4 worm cellular contexts compared by ENCODE assay signal in the genomic region with DNA sequence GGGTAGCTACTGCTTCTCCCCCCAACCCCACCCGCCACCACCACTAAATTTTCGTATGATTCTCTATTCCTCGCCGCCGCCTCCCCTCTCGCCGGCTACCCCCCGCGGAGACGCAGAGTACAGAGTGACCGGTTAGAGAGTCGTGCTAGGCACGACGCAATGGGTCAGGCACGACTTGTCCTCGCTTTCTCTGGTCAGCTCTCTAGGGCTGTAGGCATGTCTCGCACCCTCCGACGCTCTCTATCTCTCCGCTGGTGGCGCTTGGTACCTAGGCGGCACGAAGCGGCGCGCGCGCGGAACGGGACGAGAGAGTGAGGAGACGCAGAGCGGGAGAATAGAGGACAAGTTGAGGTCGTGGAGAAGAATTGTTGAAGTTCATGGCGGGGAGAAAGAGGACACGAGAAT.
A peak's percentile ranks its signal among the peaks of the same experiment; 100 is the strongest.
TF ChIP-seq lines count a peak whose summit lies in the region.

No protein-coding gene starts in this region.

TF ChIP-seq in whole organism, L2 larva, 48 proteins besides CTCF, POLR2A, EP300 and RAD21 (continues in another document):
- TF ChIP-seq peb-1 (tag; optimal IDR thresholded peaks at IDR 0.05; lab: Kevin White, UChicago) (no peak), nhr-21 (tag; optimal IDR thresholded peaks at IDR 0.05; lab: Kevin White, UChicago) (peak; percentile 95), ceh-16 (tag; optimal IDR thresholded peaks at IDR 0.05; lab: Kevin White, UChicago) (peak; percentile 69), lin-39 (tag; optimal IDR thresholded peaks at IDR 0.05; lab: Kevin White, UChicago) (no peak), mdl-1 (tag; optimal IDR thresholded peaks at IDR 0.05; lab: Kevin White, UChicago) (peak; percentile 87 to 90), nhr-129 (tag; optimal IDR thresholded peaks at IDR 0.05; lab: Kevin White, UChicago) (peak; percentile 53), nhr-11 (tag; optimal IDR thresholded peaks at IDR 0.05; lab: Kevin White, UChicago) (no peak), unc-62 (GFP tag; optimal IDR thresholded peaks at IDR 0.05; lab: Kevin White, UChicago) (peak; percentile 65), F13H6.1 (tag; optimal IDR thresholded peaks at IDR 0.05; lab: Kevin White, UChicago) (peak; percentile 100), gmeb-1 (tag; optimal IDR thresholded peaks at IDR 0.05; lab: Kevin White, UChicago) (peak; percentile 46), R02D3.7 (tag; optimal IDR thresholded peaks at IDR 0.05; lab: Kevin White, UChicago) (no peak), nhr-25 (tag; optimal IDR thresholded peaks at IDR 0.05; lab: Kevin White, UChicago) (peak; percentile 94), sma-9 (GFP tag; optimal IDR thresholded peaks at IDR 0.05; lab: Kevin White, UChicago) (peak; percentile 91), sma-9 (tag; optimal IDR thresholded peaks at IDR 0.05; lab: Kevin White, UChicago) (no peak), zag-1 (tag; optimal IDR thresholded peaks at IDR 0.05; lab: Kevin White, UChicago) (peak; percentile 91), ceh-82 (tag; optimal IDR thresholded peaks at IDR 0.05; lab: Kevin White, UChicago) (peak; percentile 76), sem-4 (tag; optimal IDR thresholded peaks at IDR 0.05; lab: Kevin White, UChicago) (peak; percentile 72), mab-5 (tag; optimal IDR thresholded peaks at IDR 0.05; lab: Kevin White, UChicago) (peak; percentile 9), nhr-12 (tag; optimal IDR thresholded peaks at IDR 0.05; lab: Kevin White, UChicago) (no peak), alr-1 (tag; optimal IDR thresholded peaks at IDR 0.05; lab: Kevin White, UChicago) (no peak), skn-1 (tag; optimal IDR thresholded peaks at IDR 0.05; lab: Kevin White, UChicago) (no peak), fos-1 (tag; optimal IDR thresholded peaks at IDR 0.05; lab: Kevin White, UChicago) (peak; percentile 84)

TF ChIP-seq in whole organism, L4 larva, 104 proteins besides CTCF, POLR2A, EP300 and RAD21 (continues in another document):
- TF ChIP-seq ZK337.2 (GFP tag; IDR thresholded peaks at IDR 0.05; lab: Robert Waterston, UW) (no peak), ceh-32 (tag; optimal IDR thresholded peaks at IDR 0.05; lab: Kevin White, UChicago; ENCODE audit: poor library complexity) (no peak), rbr-2 (tag; optimal IDR thresholded peaks at IDR 0.05; lab: Kevin White, UChicago) (peak; percentile 80), dmd-8 (GFP tag; IDR thresholded peaks at IDR 0.05; lab: Robert Waterston, UW) (0 out of 2 replicates have a peak, but pooled peaks have one; percentile 30), fos-1 (tag; optimal IDR thresholded peaks at IDR 0.05; lab: Kevin White, UChicago) (no peak), zag-1 (tag; optimal IDR thresholded peaks at IDR 0.05; lab: Kevin White, UChicago) (no peak), daf-19 (GFP tag; conservative IDR thresholded peaks at IDR 0.05; lab: Robert Waterston, UW) (no peak), php-3 (GFP tag; IDR thresholded peaks at IDR 0.05; lab: Robert Waterston, UW) (no peak), F49E8.2 (tag; optimal IDR thresholded peaks at IDR 0.05; lab: Kevin White, UChicago; ENCODE audit: borderline replicate concordance) (no peak), lin-39 (tag; optimal IDR thresholded peaks at IDR 0.05; lab: Kevin White, UChicago) (no peak), hlh-11 (tag; optimal IDR thresholded peaks at IDR 0.05; lab: Kevin White, UChicago) (peak; percentile 99), duxl-1 (tag; optimal IDR thresholded peaks at IDR 0.05; lab: Kevin White, UChicago; ENCODE audit: poor library complexity) (peak; percentile 81), mxl-2 (GFP tag; conservative IDR thresholded peaks at IDR 0.05; lab: Robert Waterston, UW) (no peak), tra-1 (GFP tag; IDR thresholded peaks at IDR 0.05; lab: Robert Waterston, UW) (no peak), ceh-62 (tag; optimal IDR thresholded peaks at IDR 0.05; lab: Kevin White, UChicago) (no peak), ztf-7 (tag; optimal IDR thresholded peaks at IDR 0.05; lab: Kevin White, UChicago) (no peak), aha-1 (tag; lab: Kevin White, UChicago) (peak; percentile 99), T20F7.1 (GFP tag; optimal IDR thresholded peaks at IDR 0.05; lab: Kevin White, UChicago) (no peak), R02D3.7 (tag; optimal IDR thresholded peaks at IDR 0.05; lab: Kevin White, UChicago) (no peak), zfp-3 (GFP tag; conservative IDR thresholded peaks at IDR 0.05; lab: Robert Waterston, UW) (no peak), unc-39 (tag; optimal IDR thresholded peaks at IDR 0.05; lab: Kevin White, UChicago) (no peak), dve-1 (tag; optimal IDR thresholded peaks at IDR 0.05; lab: Kevin White, UChicago; ENCODE audit: insufficient read depth) (peak; percentile 89), zip-2 (tag; optimal IDR thresholded peaks at IDR 0.05; lab: Kevin White, UChicago) (no peak)

TF ChIP-seq in whole organism, late embryonic, 69 proteins besides CTCF, POLR2A, EP300 and RAD21 (continues in another document):
- TF ChIP-seq T23F11.4 (GFP tag; optimal IDR thresholded peaks at IDR 0.05; lab: Kevin White, UChicago) = peak; percentile 62
- no peak for TF ChIP-seq odd-2 (tag; optimal IDR thresholded peaks at IDR 0.05; lab: Kevin White, UChicago)
- TF ChIP-seq nhr-11 (tag; optimal IDR thresholded peaks at IDR 0.05; lab: Kevin White, UChicago) = no peak
- no peak for TF ChIP-seq pha-2 (tag; optimal IDR thresholded peaks at IDR 0.05; lab: Kevin White, UChicago)
- TF ChIP-seq ceh-2 (tag; optimal IDR thresholded peaks at IDR 0.05; lab: Kevin White, UChicago) = peak; percentile 67
- TF ChIP-seq pag-3 (tag; optimal IDR thresholded peaks at IDR 0.05; lab: Kevin White, UChicago; ENCODE audit: borderline replicate concordance) = no peak
- TF ChIP-seq C38D4.7 (GFP tag; optimal IDR thresholded peaks at IDR 0.05; lab: Kevin White, UChicago) = no peak
- TF ChIP-seq fax-1 (tag; optimal IDR thresholded peaks at IDR 0.05; lab: Kevin White, UChicago) = peak; percentile 34
- peak; percentile 30 for TF ChIP-seq hlh-8 (tag; optimal IDR thresholded peaks at IDR 0.05; lab: Kevin White, UChicago)
- TF ChIP-seq pqm-1 (tag; optimal IDR thresholded peaks at IDR 0.05; lab: Kevin White, UChicago) = no peak
- no peak for TF ChIP-seq hlh-15 (tag; optimal IDR thresholded peaks at IDR 0.05; lab: Kevin White, UChicago)
- TF ChIP-seq ceh-14 (tag; optimal IDR thresholded peaks at IDR 0.05; lab: Kevin White, UChicago) = peak; percentile 49
- TF ChIP-seq Y22D7AL.16 (tag; optimal IDR thresholded peaks at IDR 0.05; lab: Kevin White, UChicago) = no peak
- TF ChIP-seq madf-2 (tag; optimal IDR thresholded peaks at IDR 0.05; lab: Kevin White, UChicago) = no peak
- TF ChIP-seq eyg-1 (tag; optimal IDR thresholded peaks at IDR 0.05; lab: Kevin White, UChicago) = peak; percentile 16
- no peak for TF ChIP-seq mec-3 (tag; optimal IDR thresholded peaks at IDR 0.05; lab: Kevin White, UChicago; ENCODE audit: borderline replicate concordance)
- TF ChIP-seq ztf-16 (tag; optimal IDR thresholded peaks at IDR 0.05; lab: Kevin White, UChicago) = peak; percentile 6
- peak; percentile 86 for TF ChIP-seq tbx-2 (tag; optimal IDR thresholded peaks at IDR 0.05; lab: Kevin White, UChicago)
- TF ChIP-seq ets-4 (tag; optimal IDR thresholded peaks at IDR 0.05; lab: Kevin White, UChicago) = peak; percentile 48
- peak; percentile 86 for TF ChIP-seq hlh-30 (tag; optimal IDR thresholded peaks at IDR 0.05; lab: Kevin White, UChicago; ENCODE audit: insufficient read depth)
- TF ChIP-seq gmeb-2 (tag; optimal IDR thresholded peaks at IDR 0.05; lab: Kevin White, UChicago) = no peak
- no peak for TF ChIP-seq ceh-30 (tag; optimal IDR thresholded peaks at IDR 0.05; lab: Kevin White, UChicago)
- peak; percentile 90 for TF ChIP-seq nfya-1 (tag; optimal IDR thresholded peaks at IDR 0.05; lab: Kevin White, UChicago)
- no peak for TF ChIP-seq ceh-24 (tag; optimal IDR thresholded peaks at IDR 0.05; lab: Kevin White, UChicago)

TF ChIP-seq in whole organism, mixed stage, embryonic, 35 proteins besides CTCF, POLR2A, EP300 and RAD21 (continues in another document):
- TF ChIP-seq nhr-76 (tag; optimal IDR thresholded peaks at IDR 0.05; lab: Kevin White, UChicago) (no peak), mep-1 (tag; optimal IDR thresholded peaks at IDR 0.05; lab: Kevin White, UChicago) (peak; percentile 62), M03D4.4 (tag; optimal IDR thresholded peaks at IDR 0.05; lab: Kevin White, UChicago) (peak; percentile 35), snpc-4 (tag; optimal IDR thresholded peaks at IDR 0.05; lab: Kevin White, UChicago) (no peak), unc-120 (tag; optimal IDR thresholded peaks at IDR 0.05; lab: Kevin White, UChicago; ENCODE audit: poor library complexity, severe bottlenecking) (peak; percentile 88), nhr-28 (tag; optimal IDR thresholded peaks at IDR 0.05; lab: Kevin White, UChicago) (no peak), drap-1 (GFP tag; optimal IDR thresholded peaks at IDR 0.05; lab: Kevin White, UChicago) (peak; percentile 74), ztf-11 (tag; optimal IDR thresholded peaks at IDR 0.05; lab: Kevin White, UChicago) (peak; percentile 87), ceh-43 (GFP tag; optimal IDR thresholded peaks at IDR 0.05; lab: Kevin White, UChicago) (no peak), elt-3 (tag; optimal IDR thresholded peaks at IDR 0.05; lab: Kevin White, UChicago) (peak; percentile 37), mls-2 (tag; optimal IDR thresholded peaks at IDR 0.05; lab: Kevin White, UChicago) (peak; percentile 84), ceh-39 (tag; optimal IDR thresholded peaks at IDR 0.05; lab: Kevin White, UChicago) (no peak), pha-4 (tag; optimal IDR thresholded peaks at IDR 0.05; lab: Kevin White, UChicago) (peak; percentile 81), blmp-1 (tag; optimal IDR thresholded peaks at IDR 0.05; lab: Kevin White, UChicago) (no peak), cnd-1 (tag; optimal IDR thresholded peaks at IDR 0.05; lab: Kevin White, UChicago) (peak; percentile 34), elt-1 (tag; optimal IDR thresholded peaks at IDR 0.05; lab: Kevin White, UChicago; ENCODE audit: borderline replicate concordance, insufficient read depth) (peak; percentile 62), nhr-237 (tag; optimal IDR thresholded peaks at IDR 0.05; lab: Kevin White, UChicago) (peak; percentile 79), unc-39 (tag; optimal IDR thresholded peaks at IDR 0.05; lab: Kevin White, UChicago) (peak; percentile 13), lin-32 (GFP tag; optimal IDR thresholded peaks at IDR 0.05; lab: Kevin White, UChicago) (no peak), lin-13 (tag; optimal IDR thresholded peaks at IDR 0.05; lab: Kevin White, UChicago) (peak; percentile 40), unc-62 (GFP tag; optimal IDR thresholded peaks at IDR 0.05; lab: Kevin White, UChicago) (peak; percentile 83), zip-8 (tag; optimal IDR thresholded peaks at IDR 0.05; lab: Kevin White, UChicago) (no peak), ces-1 (GFP tag; optimal IDR thresholded peaks at IDR 0.05; lab: Kevin White, UChicago) (peak; percentile 55), hlh-1 (tag; optimal IDR thresholded peaks at IDR 0.05; lab: Kevin White, UChicago) (peak; percentile 62), ham-2 (GFP tag; optimal IDR thresholded peaks at IDR 0.05; lab: Kevin White, UChicago) (peak; percentile 100), mab-5 (tag; optimal IDR thresholded peaks at IDR 0.05; lab: Kevin White, UChicago) (no peak), nhr-2 (tag; optimal IDR thresholded peaks at IDR 0.05; lab: Kevin White, UChicago) (peak; percentile 98), lsy-2 (tag; optimal IDR thresholded peaks at IDR 0.05; lab: Kevin White, UChicago) (peak; percentile 36)
